Fruit fly (Drosophila melanogaster): ENCODE data around the gene CG5114.
A peak's percentile ranks its signal among the peaks of the same experiment; 100 is the strongest.

Gene CG5114

dm6 chr3L:15005085-15005484 lies 22.4 kb downstream of the CG5114 start (continued):
- TF ChIP-seq Eip78C (GFP tag) (peak; percentile 90), CG6854 (GFP tag; optimal IDR thresholded peaks at IDR 0.05) (no peak), Eip75B (GFP tag; optimal IDR thresholded peaks at IDR 0.05) (peak; percentile 62), Ets96B (tag; optimal IDR thresholded peaks at IDR 0.05) (peak; percentile 57), Gug (GFP tag; IDR thresholded peaks at IDR 0.05) (peak; percentile 34; the same call in 1 of the 2 replicates), fd59A (GFP tag; optimal IDR thresholded peaks at IDR 0.05) (no peak), acj6 (GFP tag; optimal IDR thresholded peaks at IDR 0.05) (peak; percentile 52), CG11902 (GFP tag; optimal IDR thresholded peaks at IDR 0.05) (no peak), CG8632 (GFP tag; optimal IDR thresholded peaks at IDR 0.05) (peak; percentile 6), salr (GFP tag; optimal IDR thresholded peaks at IDR 0.05) (peak in 1 of 2 experiments; percentile 6), CG10669 (GFP tag; optimal IDR thresholded peaks at IDR 0.05) (peak; percentile 59), CG3919 (GFP tag; optimal IDR thresholded peaks at IDR 0.05) (peak; percentile 79), CG31627 (GFP tag; optimal IDR thresholded peaks at IDR 0.05) (peak; percentile 39), cyc (GFP tag; optimal IDR thresholded peaks at IDR 0.05) (peak; percentile 51), CG6808 (GFP tag; optimal IDR thresholded peaks at IDR 0.05) (no peak), CG9139 (GFP tag; optimal IDR thresholded peaks at IDR 0.05) (no peak), topi (GFP tag; optimal IDR thresholded peaks at IDR 0.05) (peak; percentile 56), CG11294 (GFP tag; IDR thresholded peaks at IDR 0.05) (peak; percentile 34; the same call in 1 of the 2 replicates), CG8319 (GFP tag; optimal IDR thresholded peaks at IDR 0.05) (peak; percentile 27), CG1621 (tag; optimal IDR thresholded peaks at IDR 0.05) (peak; percentile 22), Lpt (GFP tag; optimal IDR thresholded peaks at IDR 0.05) (peak; percentile 46), svp (GFP tag) (peak; percentile 72), CG11762 (GFP tag; optimal IDR thresholded peaks at IDR 0.05; ENCODE audit: insufficient read depth) (peak; percentile 59), CG34406 (GFP tag; optimal IDR thresholded peaks at IDR 0.05) (peak; percentile 52), CG6163 (GFP tag; IDR thresholded peaks at IDR 0.05) (peak; percentile 82), dsx (GFP tag; optimal IDR thresholded peaks at IDR 0.05; ENCODE audit: poor library complexity, severe bottlenecking) (no peak), CG6276 (GFP tag; optimal IDR thresholded peaks at IDR 0.05) (peak; percentile 48)

dm6 chr3L:15005774-15006173 lies 23.1 kb downstream of the CG5114 start:
- TF ChIP-seq Blimp-1 (GFP tag; optimal IDR thresholded peaks at IDR 0.05) (no peak), fd85E (GFP tag; optimal IDR thresholded peaks at IDR 0.05) (no peak), lz (GFP tag; optimal IDR thresholded peaks at IDR 0.05) (no peak), Smox (GFP tag; optimal IDR thresholded peaks at IDR 0.05) (peak; percentile 12), CG6163 (GFP tag; IDR thresholded peaks at IDR 0.05) (0 out of 3 replicates have a peak, but pooled peaks have one; percentile 41), CG10669 (GFP tag; optimal IDR thresholded peaks at IDR 0.05) (peak; percentile 51), CG11294 (GFP tag; IDR thresholded peaks at IDR 0.05) (no peak), Eip93F (GFP tag; optimal IDR thresholded peaks at IDR 0.05) (no peak), pdm3 (GFP tag; optimal IDR thresholded peaks at IDR 0.05) (peak; percentile 10), Hr38 (GFP tag; optimal IDR thresholded peaks at IDR 0.05) (no peak), CG6792 (GFP tag; optimal IDR thresholded peaks at IDR 0.05) (peak; percentile 30), salr (GFP tag; optimal IDR thresholded peaks at IDR 0.05) (peak in 1 of 2 experiments; percentile 27), CG8632 (GFP tag; optimal IDR thresholded peaks at IDR 0.05) (no peak), Lpt (GFP tag; optimal IDR thresholded peaks at IDR 0.05) (no peak), CG8319 (GFP tag; optimal IDR thresholded peaks at IDR 0.05) (no peak), dac (GFP tag; optimal IDR thresholded peaks at IDR 0.05) (peak; percentile 2), CG9139 (GFP tag; optimal IDR thresholded peaks at IDR 0.05) (no peak), fkh (GFP tag; optimal IDR thresholded peaks at IDR 0.05) (no peak), Ets96B (tag; optimal IDR thresholded peaks at IDR 0.05) (peak; percentile 71), svp (GFP tag) (no peak), Sox102F (GFP tag; optimal IDR thresholded peaks at IDR 0.05) (no peak), acj6 (GFP tag; optimal IDR thresholded peaks at IDR 0.05) (peak; percentile 35), CG10631 (GFP tag; optimal IDR thresholded peaks at IDR 0.05) (peak; percentile 67), dsx (GFP tag; optimal IDR thresholded peaks at IDR 0.05; ENCODE audit: poor library complexity, severe bottlenecking) (peak; percentile 67), topi (GFP tag; optimal IDR thresholded peaks at IDR 0.05) (no peak), eg (GFP tag; IDR thresholded peaks at IDR 0.05) (no peak), CG11902 (GFP tag; optimal IDR thresholded peaks at IDR 0.05) (no peak), CG6276 (GFP tag; optimal IDR thresholded peaks at IDR 0.05) (peak; percentile 10), Hr4 (GFP tag; optimal IDR thresholded peaks at IDR 0.05) (peak; percentile 14), esn (GFP tag; optimal IDR thresholded peaks at IDR 0.05) (no peak), CG31627 (GFP tag; optimal IDR thresholded peaks at IDR 0.05) (peak; percentile 2), CG6854 (GFP tag; optimal IDR thresholded peaks at IDR 0.05) (no peak), vri (GFP tag; optimal IDR thresholded peaks at IDR 0.05) (no peak), CG4318 (GFP tag; optimal IDR thresholded peaks at IDR 0.05) (no peak), Eip75B (GFP tag; optimal IDR thresholded peaks at IDR 0.05) (peak; percentile 37), CG15336 (GFP tag; IDR thresholded peaks at IDR 0.05) (peak; percentile 43), CG7368 (GFP tag; optimal IDR thresholded peaks at IDR 0.05) (peak; percentile 5), cyc (GFP tag; optimal IDR thresholded peaks at IDR 0.05) (no peak), net (GFP tag; optimal IDR thresholded peaks at IDR 0.05) (peak; percentile 15)
